Fruit fly (Drosophila melanogaster): ENCODE data around the gene Npc2d.

Npc2d gene

dm6 chr3R:10093252-10094030 lies 37.6 kb upstream of the Npc2d start (continued):
- TF ChIP-seq Hmr (GFP tag; optimal IDR thresholded peaks at IDR 0.05) (peak; percentile 28), pho (GFP tag; optimal IDR thresholded peaks at IDR 0.05) (no peak), twi (tag; optimal IDR thresholded peaks at IDR 0.05) (no peak), CG12299 (tag; optimal IDR thresholded peaks at IDR 0.05) (no peak), CG18011 (GFP tag; optimal IDR thresholded peaks at IDR 0.05) (no peak), Xbp1 (GFP tag; optimal IDR thresholded peaks at IDR 0.05) (peak; percentile 27), Nf-YC (tag; optimal IDR thresholded peaks at IDR 0.05) (no peak), cad (GFP tag; optimal IDR thresholded peaks at IDR 0.05) (no peak), CG1832 (GFP tag; optimal IDR thresholded peaks at IDR 0.05) (peak; percentile 55), mld (GFP tag; IDR thresholded peaks at IDR 0.05; ENCODE audit: partially characterized antibody) (no peak), ase (GFP tag; IDR thresholded peaks at IDR 0.05) (0 out of 3 replicates have a peak, but pooled peaks have one; percentile 28), Ada2b (GFP tag; IDR thresholded peaks at IDR 0.05) (no peak), D19A (tag; optimal IDR thresholded peaks at IDR 0.05) (no peak), Dad (GFP tag; optimal IDR thresholded peaks at IDR 0.05) (no peak), luna (GFP tag; optimal IDR thresholded peaks at IDR 0.05) (no peak), CG7928 (GFP tag; optimal IDR thresholded peaks at IDR 0.05) (no peak), salm (tag; optimal IDR thresholded peaks at IDR 0.05) (no peak), grau (tag; optimal IDR thresholded peaks at IDR 0.05) (no peak), CG9215 (GFP tag; IDR thresholded peaks at IDR 0.05) (no peak), sqz (GFP tag; optimal IDR thresholded peaks at IDR 0.05) (peak; percentile 50), Lpt (GFP tag; optimal IDR thresholded peaks at IDR 0.05) (no peak), MTF-1 (GFP tag; optimal IDR thresholded peaks at IDR 0.05; ENCODE audit: borderline replicate concordance) (peak; percentile 44), CG31441 (GFP tag; IDR thresholded peaks at IDR 0.05) (peak; percentile 21; the same call in 1 of the 2 replicates), h (optimal IDR thresholded peaks at IDR 0.05) (no peak), CG12744 (GFP tag; optimal IDR thresholded peaks at IDR 0.05) (no peak), BtbVII (GFP tag; optimal IDR thresholded peaks at IDR 0.05) (peak; percentile 42), Poxn (GFP tag; IDR thresholded peaks at IDR 0.05) (no peak), psq (GFP tag; optimal IDR thresholded peaks at IDR 0.05) (no peak), Myb (GFP tag; optimal IDR thresholded peaks at IDR 0.05) (no peak), E2f2 (GFP tag; IDR thresholded peaks at IDR 0.05) (no peak), CG8765 (GFP tag; IDR thresholded peaks at IDR 0.05) (no peak), dm (GFP tag; optimal IDR thresholded peaks at IDR 0.05) (no peak), lab (GFP tag; optimal IDR thresholded peaks at IDR 0.05) (peak; percentile 19), Med (GFP tag) (peak; percentile 84), CG17359 (tag; optimal IDR thresholded peaks at IDR 0.05) (no peak), B-H1 (GFP tag; IDR thresholded peaks at IDR 0.05) (no peak), jing (GFP tag; optimal IDR thresholded peaks at IDR 0.05) (no peak), CG3281 (GFP tag; optimal IDR thresholded peaks at IDR 0.05) (peak; percentile 39), kah (GFP tag; optimal IDR thresholded peaks at IDR 0.05) (no peak), CG12219 (GFP tag; optimal IDR thresholded peaks at IDR 0.05) (no peak), CoRest (tag; optimal IDR thresholded peaks at IDR 0.05) (no peak), da (GFP tag; optimal IDR thresholded peaks at IDR 0.05) (no peak), CG4820 (GFP tag; optimal IDR thresholded peaks at IDR 0.05) (no peak), fu2 (GFP tag; optimal IDR thresholded peaks at IDR 0.05) (no peak), Ets97D (GFP tag; optimal IDR thresholded peaks at IDR 0.05) (no peak), chm (GFP tag; IDR thresholded peaks at IDR 0.05) (peak; percentile 31; the same call in 1 of the 2 replicates), bowl (GFP tag; IDR thresholded peaks at IDR 0.05) (no peak), CG7745 (tag; optimal IDR thresholded peaks at IDR 0.05) (no peak), Hmx (GFP tag; optimal IDR thresholded peaks at IDR 0.05) (no peak), phol (tag; optimal IDR thresholded peaks at IDR 0.05) (no peak), CG6813 (GFP tag; optimal IDR thresholded peaks at IDR 0.05) (peak; percentile 50)
